Fruit fly (Drosophila melanogaster) whole organism, pupa: ENCODE data around the gene Surf1.

Experiments used
- CG10348 ChIP-seq: fragments of 200-800 bp; sonication (Bioruptor generic); IDR thresholded peaks from 2 replicates; pipeline ENCODE4 v1.3.6; 2022; ENCODE audit warnings: missing biosample characterization, missing genetic modification characterization
- CG9948 ChIP-seq: fragments of 200-800 bp; sonication (Bioruptor generic); optimal IDR thresholded peaks from 2 replicates; lab custom pipeline; 2018; ENCODE audit warnings: missing biosample characterization, mild to moderate bottlenecking, missing genetic modification characterization, moderate library complexity
- D1 ChIP-seq: fragments of 200-800 bp; sonication (Bioruptor generic); optimal IDR thresholded peaks from 2 replicates; lab custom pipeline; 2018; ENCODE audit warnings: missing biosample characterization, mild to moderate bottlenecking, missing genetic modification characterization, moderate library complexity
- EcR ChIP-seq: fragments of 200-800 bp; sonication (Bioruptor generic); optimal IDR thresholded peaks from 3 replicates; lab custom pipeline; 2019; ENCODE audit warnings: missing biosample characterization, missing genetic modification characterization, mild to moderate bottlenecking, moderate library complexity, missing genetic modification reagents
- Snoo ChIP-seq: fragments of 200-800 bp; sonication (Bioruptor generic); optimal IDR thresholded peaks from 3 replicates; lab custom pipeline; 2017; ENCODE audit warnings: missing biosample characterization, mild to moderate bottlenecking, missing genetic modification characterization, inconsistent platforms
- fd96Ca ChIP-seq: fragments of 200-800 bp; sonication (Bioruptor generic); IDR thresholded peaks from 3 replicates; pipeline ENCODE4 v1.3.6; 2022; ENCODE audit warnings: missing biosample characterization, missing genetic modification characterization
- rn ChIP-seq: fragments of 200-800 bp; sonication (Bioruptor generic); IDR thresholded peaks from 2 replicates; pipeline ENCODE4 v1.3.6; 2022; ENCODE audit warnings: missing biosample characterization, missing genetic modification characterization

DNA sequence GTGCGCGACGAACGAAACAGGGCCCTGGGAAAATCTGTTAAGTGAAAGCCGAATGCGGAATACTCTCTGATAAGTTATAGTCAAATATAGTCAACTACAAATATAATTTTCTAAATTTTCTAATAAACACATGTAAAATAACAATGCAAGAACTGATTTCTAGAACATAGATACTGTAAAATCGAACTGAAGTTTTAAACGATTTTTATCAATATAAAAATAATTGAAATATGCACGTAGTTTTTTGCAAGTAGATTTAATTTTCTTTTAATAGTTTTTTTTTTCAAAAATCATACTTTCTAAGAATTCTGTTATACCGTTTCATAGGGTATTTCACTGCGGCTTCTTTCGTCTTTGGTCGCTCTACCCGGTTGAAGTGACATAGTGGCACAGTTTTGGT is 50.2 kb downstream of the Surf1 start:
- TF ChIP-seq fd96Ca (GFP tag; lab: Robert Waterston, UW) (no peak), CG10348 (no peak), rn (GFP tag; lab: Robert Waterston, UW) (no peak), EcR (GFP tag; lab: Kevin White, UChicago) (no peak), D1 (tag; lab: Kevin White, UChicago) (no peak), Snoo (tag; lab: Kevin White, UChicago) (peak; percentile 16), CG9948 (peak; percentile 73)
